Fruit fly (Drosophila melanogaster): Measurements from ENCODE around the gene CG16721.

DNA sequence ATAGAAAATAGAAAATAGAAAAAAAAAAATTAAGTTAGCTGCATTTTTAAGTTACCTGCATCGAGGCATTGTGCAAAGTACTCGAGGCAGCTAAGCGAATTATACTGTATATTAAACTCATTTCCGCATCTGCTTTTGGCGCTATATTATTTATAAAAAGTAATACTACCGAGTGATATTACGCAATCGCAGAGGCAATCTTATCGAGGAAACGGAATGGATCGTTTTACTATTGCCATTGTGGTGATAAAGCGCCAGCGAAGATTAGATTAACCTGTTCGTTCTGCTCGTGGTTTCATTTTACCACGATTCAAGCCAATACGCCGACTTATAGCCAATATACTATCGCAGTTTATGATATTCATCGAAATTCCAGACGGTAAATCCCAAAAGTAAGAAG lies 4.6 kb downstream of the CG16721 start:
- TF ChIP-seq CTCF (optimal IDR thresholded peaks at IDR 0.05) (no peak), CG8478 (optimal IDR thresholded peaks at IDR 0.05) (no peak)

Measured in S2 (cell line).